Fruit fly (Drosophila melanogaster): ENCODE data around the gene js.

Gene js

DNA sequence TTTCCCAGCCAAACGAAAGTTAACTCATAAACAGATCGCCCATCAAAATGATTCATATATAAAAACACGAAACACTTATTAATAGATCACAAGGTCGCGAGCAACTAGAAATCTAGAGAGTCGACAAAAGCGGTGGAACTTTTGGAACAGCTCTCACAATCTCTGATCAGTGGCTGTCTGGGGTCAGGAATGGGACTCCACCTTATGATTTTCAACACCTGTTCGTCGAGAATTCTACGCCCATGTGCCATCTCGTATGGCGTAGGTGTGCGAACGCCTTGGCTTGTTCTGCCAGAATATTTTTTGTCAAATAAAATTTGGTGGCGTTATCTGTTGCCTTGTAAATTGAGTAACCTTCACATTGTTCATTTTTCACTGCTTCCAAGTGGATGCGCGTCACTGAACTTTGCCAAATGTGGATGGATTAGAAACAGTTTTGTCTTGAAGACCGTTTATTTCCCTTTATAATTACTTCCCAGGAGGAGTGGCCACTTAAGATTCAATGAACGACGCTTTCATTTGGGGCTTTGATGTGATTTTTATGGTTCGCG is 12.6 kb downstream of the js start (continued):
- TF ChIP-seq CG1529 (GFP tag; optimal IDR thresholded peaks at IDR 0.05), result no peak
- TF ChIP-seq trem (tag; optimal IDR thresholded peaks at IDR 0.05), result no peak
- TF ChIP-seq lola (GFP tag; optimal IDR thresholded peaks at IDR 0.05), result no peak
- TF ChIP-seq ranshi (GFP tag; IDR thresholded peaks at IDR 0.05), result peak; percentile 40; the same call in 1 of the 2 replicates
- TF ChIP-seq Lpt (GFP tag; optimal IDR thresholded peaks at IDR 0.05), result no peak
- TF ChIP-seq Max (GFP tag; optimal IDR thresholded peaks at IDR 0.05), result no peak
- TF ChIP-seq phol (tag; optimal IDR thresholded peaks at IDR 0.05), result no peak
- no peak for TF ChIP-seq gce (GFP tag; IDR thresholded peaks at IDR 0.05)
- no peak for TF ChIP-seq CG7357 (GFP tag; IDR thresholded peaks at IDR 0.05)
- no peak for TF ChIP-seq btn (GFP tag; optimal IDR thresholded peaks at IDR 0.05)
- peak; percentile 37 for TF ChIP-seq Dip3 (GFP tag; optimal IDR thresholded peaks at IDR 0.05)
- TF ChIP-seq HHEX (GFP tag; optimal IDR thresholded peaks at IDR 0.05), result no peak
- TF ChIP-seq grau (tag; optimal IDR thresholded peaks at IDR 0.05), result peak; percentile 29
- TF ChIP-seq sim (GFP tag; IDR thresholded peaks at IDR 0.05), result no peak
- no peak for TF ChIP-seq dm (GFP tag; optimal IDR thresholded peaks at IDR 0.05)
- no peak for TF ChIP-seq Dfd (GFP tag; optimal IDR thresholded peaks at IDR 0.05)
- peak in 1 of 2 experiments; percentile 45 for TF ChIP-seq Trl (optimal IDR thresholded peaks at IDR 0.05)
- TF ChIP-seq Trl (GFP tag; optimal IDR thresholded peaks at IDR 0.05), result no peak
- no peak for TF ChIP-seq CG31365 (tag; optimal IDR thresholded peaks at IDR 0.05)
- no peak for TF ChIP-seq Nf-YB (GFP tag; optimal IDR thresholded peaks at IDR 0.05)
- TF ChIP-seq vfl (GFP tag; optimal IDR thresholded peaks at IDR 0.05), result no peak
- no peak for TF ChIP-seq CG4360 (GFP tag; IDR thresholded peaks at IDR 0.05)
- no peak for TF ChIP-seq jing (GFP tag; optimal IDR thresholded peaks at IDR 0.05)
- no peak for TF ChIP-seq CG11093 (GFP tag; IDR thresholded peaks at IDR 0.05)
- peak; percentile 93 for TF ChIP-seq Rfx (GFP tag; IDR thresholded peaks at IDR 0.05)
- TF ChIP-seq CG16779 (GFP tag; IDR thresholded peaks at IDR 0.05), result 0 out of 2 replicates have a peak, but pooled peaks have one; percentile 14
- 0 out of 2 replicates have a peak, but pooled peaks have one; percentile 22 for TF ChIP-seq bowl (GFP tag; IDR thresholded peaks at IDR 0.05)
- peak; percentile 5 for TF ChIP-seq fd3F (GFP tag; optimal IDR thresholded peaks at IDR 0.05)
- TF ChIP-seq Scr (GFP tag; IDR thresholded peaks at IDR 0.05; ENCODE audit: partially characterized antibody), result no peak
- TF ChIP-seq CG7987 (GFP tag; optimal IDR thresholded peaks at IDR 0.05), result peak; percentile 28
- TF ChIP-seq Ets65A (GFP tag), result peak; percentile 91
- no peak for TF ChIP-seq CG10147 (GFP tag; optimal IDR thresholded peaks at IDR 0.05)
- TF ChIP-seq amos (GFP tag; IDR thresholded peaks at IDR 0.05; ENCODE audit: partially characterized antibody), result no peak
- peak; percentile 73 for TF ChIP-seq schlank (tag; optimal IDR thresholded peaks at IDR 0.05)
- TF ChIP-seq CG3065 (GFP tag; optimal IDR thresholded peaks at IDR 0.05), result no peak
- TF ChIP-seq Drgx (GFP tag; IDR thresholded peaks at IDR 0.05), result no peak
- peak; percentile 43; the same call in 1 of the 2 replicates for TF ChIP-seq MBD-R2 (GFP tag; IDR thresholded peaks at IDR 0.05)
- no peak for TF ChIP-seq CG6791 (GFP tag; IDR thresholded peaks at IDR 0.05; ENCODE audit: partially characterized antibody)
- no peak for TF ChIP-seq tap (tag; optimal IDR thresholded peaks at IDR 0.05)
- no peak for TF ChIP-seq Elba2 (GFP tag; optimal IDR thresholded peaks at IDR 0.05)
- peak; percentile 35 for TF ChIP-seq ERR (GFP tag; optimal IDR thresholded peaks at IDR 0.05)
- peak; percentile 77; the same call in 2 of the 3 replicates for TF ChIP-seq Dbx (GFP tag; IDR thresholded peaks at IDR 0.05)
- TF ChIP-seq hkb (optimal IDR thresholded peaks at IDR 0.05), result no peak
- peak; percentile 35; the same call in 1 of the 2 replicates for TF ChIP-seq hkb (GFP tag; IDR thresholded peaks at IDR 0.05)
- peak; percentile 37; the same call in 1 of the 2 replicates for TF ChIP-seq Dref (GFP tag; IDR thresholded peaks at IDR 0.05)
- no peak for TF ChIP-seq GATAe (GFP tag; conservative IDR thresholded peaks at IDR 0.05)
- peak; percentile 26 for TF ChIP-seq CG8944 (GFP tag; optimal IDR thresholded peaks at IDR 0.05)
- TF ChIP-seq trh (GFP tag; optimal IDR thresholded peaks at IDR 0.05), result no peak
- peak; percentile 43; the same call in 1 of the 2 replicates for TF ChIP-seq CG14441 (GFP tag; IDR thresholded peaks at IDR 0.05)
- no peak for TF ChIP-seq knrl (GFP tag; IDR thresholded peaks at IDR 0.05; ENCODE audit: partially characterized antibody)
- peak; percentile 8 for TF ChIP-seq CG12942 (GFP tag; optimal IDR thresholded peaks at IDR 0.05)
- TF ChIP-seq pita (GFP tag; optimal IDR thresholded peaks at IDR 0.05), result no peak
